Fruit fly (Drosophila melanogaster) whole organism, pupa: ENCODE measurements around the gene CG43402.

Experiments
- CG10348 ChIP-seq: fragments of 200-800 bp; sonication (Bioruptor generic); IDR thresholded peaks from 2 replicates; pipeline ENCODE4 v1.3.6; 2022; ENCODE audit warnings: missing biosample characterization, missing genetic modification characterization
- CG12605 ChIP-seq: fragments of 200-800 bp; sonication (Bioruptor generic); IDR thresholded peaks from 2 replicates; pipeline ENCODE4 v1.3.6; 2022; ENCODE audit warnings: missing biosample characterization, missing genetic modification characterization
- CG13204 ChIP-seq: fragments of 200-800 bp; sonication (Bioruptor generic); optimal IDR thresholded peaks from 2 replicates; lab custom pipeline; 2018; ENCODE audit warnings: missing biosample characterization, mild to moderate bottlenecking, missing genetic modification characterization, moderate library complexity
- CG14655 ChIP-seq: fragments of 200-800 bp; sonication (Bioruptor generic); optimal IDR thresholded peaks from 3 replicates; lab custom pipeline; 2017; ENCODE audit warnings: mild to moderate bottlenecking, missing biosample characterization, missing genetic modification reagents, missing genetic modification characterization
- CG15710 ChIP-seq: fragments of 200-800 bp; sonication (Bioruptor generic); optimal IDR thresholded peaks from 2 replicates; lab custom pipeline; 2018; ENCODE audit warnings: missing biosample characterization, mild to moderate bottlenecking, missing genetic modification characterization, moderate library complexity
- CG17806 ChIP-seq: fragments of 200-800 bp; sonication (Bioruptor generic); optimal IDR thresholded peaks from 2 replicates; lab custom pipeline; 2018; ENCODE audit warnings: missing biosample characterization, mild to moderate bottlenecking, missing genetic modification characterization, moderate library complexity
- CG32121 ChIP-seq: fragments of 200-800 bp; sonication (Bioruptor generic); IDR thresholded peaks from 2 replicates; pipeline ENCODE4 v1.3.6; 2022; ENCODE audit warnings: missing biosample characterization, missing genetic modification characterization
- CG34367 ChIP-seq: fragments of 200-800 bp; sonication (Bioruptor generic); optimal IDR thresholded peaks from 2 replicates; lab custom pipeline; 2018; ENCODE audit warnings: missing biosample characterization, mild to moderate bottlenecking, missing genetic modification characterization
- CG4496 ChIP-seq: fragments of 200-800 bp; sonication (Bioruptor generic); IDR thresholded peaks from 3 replicates; pipeline ENCODE4 v1.3.6; 2022; ENCODE audit warnings: missing biosample characterization, missing genetic modification characterization
- CG8159 ChIP-seq: fragments of 200-800 bp; sonication (Bioruptor generic); optimal IDR thresholded peaks from 3 replicates; lab custom pipeline; 2018; ENCODE audit warnings: missing biosample characterization, mild to moderate bottlenecking, missing genetic modification characterization, moderate library complexity
- CG8301 ChIP-seq: fragments of 200-800 bp; sonication (Bioruptor generic); optimal IDR thresholded peaks from 2 replicates; lab custom pipeline; 2018; ENCODE audit warnings: missing biosample characterization, mild to moderate bottlenecking, missing genetic modification characterization
- CG9948 ChIP-seq: fragments of 200-800 bp; sonication (Bioruptor generic); optimal IDR thresholded peaks from 2 replicates; lab custom pipeline; 2018; ENCODE audit warnings: missing biosample characterization, mild to moderate bottlenecking, missing genetic modification characterization, moderate library complexity
- D1 ChIP-seq: fragments of 200-800 bp; sonication (Bioruptor generic); optimal IDR thresholded peaks from 2 replicates; lab custom pipeline; 2018; ENCODE audit warnings: missing biosample characterization, mild to moderate bottlenecking, missing genetic modification characterization, moderate library complexity
- EcR ChIP-seq: fragments of 200-800 bp; sonication (Bioruptor generic); optimal IDR thresholded peaks from 3 replicates; lab custom pipeline; 2019; ENCODE audit warnings: missing biosample characterization, missing genetic modification characterization, mild to moderate bottlenecking, moderate library complexity, missing genetic modification reagents
- Ets98B ChIP-seq: fragments of 200-800 bp; sonication (Bioruptor generic); IDR thresholded peaks from 2 replicates; pipeline ENCODE4 v1.3.6; 2022; ENCODE audit warnings: missing biosample characterization, missing genetic modification characterization
- Pif1A ChIP-seq: fragments of 200-800 bp; sonication (Bioruptor generic); optimal IDR thresholded peaks from 3 replicates; lab custom pipeline; 2016; ENCODE audit warnings: missing biosample characterization, missing genetic modification characterization
- Pif1B ChIP-seq: fragments of 200-800 bp; sonication (Bioruptor generic); optimal IDR thresholded peaks from 3 replicates; lab custom pipeline; 2016; ENCODE audit warnings: missing biosample characterization, missing genetic modification characterization
- Snoo ChIP-seq: fragments of 200-800 bp; sonication (Bioruptor generic); optimal IDR thresholded peaks from 3 replicates; lab custom pipeline; 2017; ENCODE audit warnings: missing biosample characterization, mild to moderate bottlenecking, missing genetic modification characterization, inconsistent platforms
- fd96Ca ChIP-seq: fragments of 200-800 bp; sonication (Bioruptor generic); IDR thresholded peaks from 3 replicates; pipeline ENCODE4 v1.3.6; 2022; ENCODE audit warnings: missing biosample characterization, missing genetic modification characterization
- gl ChIP-seq: fragments of 200-800 bp; sonication (Bioruptor generic); optimal IDR thresholded peaks from 2 replicates; lab custom pipeline; 2018; ENCODE audit warnings: missing biosample characterization, mild to moderate bottlenecking, missing genetic modification characterization
- rn ChIP-seq: fragments of 200-800 bp; sonication (Bioruptor generic); IDR thresholded peaks from 2 replicates; pipeline ENCODE4 v1.3.6; 2022; ENCODE audit warnings: missing biosample characterization, missing genetic modification characterization

The CG43402 gene

dm6 chr2L:1443509-1443908, 1.1 kb downstream of the CG43402 start:
- TF ChIP-seq Snoo (tag; lab: Kevin White, UChicago) (no peak), CG12605 (no peak), D1 (tag; lab: Kevin White, UChicago) (no peak), CG34367 (tag; lab: Kevin White, UChicago) (no peak), fd96Ca (GFP tag; lab: Robert Waterston, UW) (no peak), CG13204 (no peak), rn (GFP tag; lab: Robert Waterston, UW) (no peak), CG17806 (tag; lab: Kevin White, UChicago) (no peak), CG8301 (tag; lab: Kevin White, UChicago) (no peak), CG15710 (tag; lab: Kevin White, UChicago) (no peak), Pif1A (GFP tag; lab: Kevin White, UChicago) (no peak), CG14655 (GFP tag; lab: Kevin White, UChicago) (no peak), CG32121 (no peak), CG4496 (GFP tag; lab: Robert Waterston, UW) (no peak), Pif1B (GFP tag; lab: Kevin White, UChicago) (no peak), CG8159 (tag; lab: Kevin White, UChicago) (no peak)

- TF ChIP-seq CG32121 (no peak), gl (peak; percentile 61), CG17806 (tag; lab: Kevin White, UChicago) (peak; percentile 65), Snoo (tag; lab: Kevin White, UChicago) (peak; percentile 64), fd96Ca (GFP tag; lab: Robert Waterston, UW) (peak; percentile 46; the same call in 1 of the 3 replicates), CG14655 (GFP tag; lab: Kevin White, UChicago) (peak; percentile 40), Ets98B (peak; percentile 41; the same call in 1 of the 2 replicates), Pif1A (GFP tag; lab: Kevin White, UChicago) (peak; percentile 64), CG12605 (peak; percentile 23; the same call in 1 of the 2 replicates), CG9948 (peak; percentile 27), CG34367 (tag; lab: Kevin White, UChicago) (peak; percentile 68), CG10348 (GFP tag; lab: Robert Waterston, UW) (no peak), CG8301 (tag; lab: Kevin White, UChicago) (peak; percentile 23), rn (GFP tag; lab: Robert Waterston, UW) (no peak), EcR (GFP tag; lab: Kevin White, UChicago) (peak; percentile 42), CG4496 (GFP tag; lab: Robert Waterston, UW) (peak; percentile 49; the same call in 2 of the 3 replicates), Pif1B (GFP tag; lab: Kevin White, UChicago) (peak; percentile 81), CG13204 (peak; percentile 56), CG8159 (tag; lab: Kevin White, UChicago) (peak; percentile 73), D1 (tag; lab: Kevin White, UChicago) (peak; percentile 3), CG15710 (tag; lab: Kevin White, UChicago) (peak; percentile 78)
Observed at dm6 chr2L:1445048-1445447, 2.6 kb downstream of the CG43402 start.

- TF ChIP-seq CG8159 (tag; lab: Kevin White, UChicago) (no peak), CG34367 (tag; lab: Kevin White, UChicago) (no peak), CG32121 (no peak), Pif1B (GFP tag; lab: Kevin White, UChicago) (no peak), CG13204 (no peak), CG14655 (GFP tag; lab: Kevin White, UChicago) (no peak), CG15710 (tag; lab: Kevin White, UChicago) (no peak), CG10348 (GFP tag; lab: Robert Waterston, UW) (no peak), Pif1A (GFP tag; lab: Kevin White, UChicago) (no peak), CG9948 (no peak)
Observed at dm6 chr2L:1446740-1447139, 4.3 kb downstream of the CG43402 start.

DNA sequence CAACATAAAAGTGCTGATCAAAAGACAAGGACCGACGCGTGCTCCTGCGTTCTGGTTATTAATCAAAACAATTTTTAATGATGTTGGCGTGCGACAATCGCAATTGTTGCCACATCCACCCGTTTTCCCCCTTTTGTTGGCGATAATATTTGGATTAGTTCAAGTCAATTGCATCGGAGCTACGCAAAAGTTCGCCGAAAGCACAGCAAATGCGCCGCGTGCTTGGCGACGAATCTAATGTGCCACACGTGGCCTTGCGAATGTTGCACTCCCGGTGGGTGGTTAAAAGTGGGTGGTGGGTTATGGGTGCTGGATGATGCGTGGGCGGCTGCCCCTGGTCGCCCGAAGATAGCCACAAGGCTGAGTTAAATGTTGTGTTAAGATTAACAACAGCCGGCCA, 5.2 kb downstream of the CG43402 start:
- TF ChIP-seq CG13204 (no peak), CG8301 (tag; lab: Kevin White, UChicago) (no peak), CG17806 (tag; lab: Kevin White, UChicago) (no peak), CG10348 (GFP tag; lab: Robert Waterston, UW) (no peak), fd96Ca (GFP tag; lab: Robert Waterston, UW) (no peak), EcR (GFP tag; lab: Kevin White, UChicago) (no peak), CG34367 (tag; lab: Kevin White, UChicago) (no peak)

dm6 chr2L:1448188-1448587, 5.8 kb downstream of the CG43402 start:
- TF ChIP-seq EcR (GFP tag; lab: Kevin White, UChicago) (no peak), CG34367 (tag; lab: Kevin White, UChicago) (no peak), rn (GFP tag; lab: Robert Waterston, UW) (no peak), CG4496 (GFP tag; lab: Robert Waterston, UW) (no peak), CG10348 (GFP tag; lab: Robert Waterston, UW) (no peak), CG17806 (tag; lab: Kevin White, UChicago) (no peak), CG12605 (no peak), fd96Ca (GFP tag; lab: Robert Waterston, UW) (no peak), CG15710 (tag; lab: Kevin White, UChicago) (no peak), D1 (tag; lab: Kevin White, UChicago) (no peak), CG9948 (no peak), CG8301 (tag; lab: Kevin White, UChicago) (no peak), CG8159 (tag; lab: Kevin White, UChicago) (no peak), CG14655 (GFP tag; lab: Kevin White, UChicago) (no peak), Ets98B (no peak), Snoo (tag; lab: Kevin White, UChicago) (no peak), CG13204 (no peak), CG32121 (no peak), Pif1A (GFP tag; lab: Kevin White, UChicago) (no peak)
